Fruit fly (Drosophila melanogaster) whole organism, wandering third instar larva: ENCODE measurements around the gene CG4325.

ENCODE experiments used
- Abd-B ChIP-seq: fragments of >200 bp; optimal IDR thresholded peaks from 2 replicates; lab custom pipeline; 2017; ENCODE audit warnings: missing biosample characterization, missing genetic modification characterization
- CG32264 ChIP-seq: fragments of 200-800 bp; sonication (Bioruptor generic); optimal IDR thresholded peaks from 2 replicates; lab custom pipeline; 2016; ENCODE audit warnings: missing biosample characterization, missing genetic modification characterization
- CG9705 ChIP-seq: fragments of 200-800 bp; sonication (Bioruptor generic); optimal IDR thresholded peaks from 2 replicates; lab custom pipeline; 2018; ENCODE audit warnings: missing biosample characterization, mild to moderate bottlenecking, missing genetic modification characterization
- CrebA ChIP-seq: fragments of 200-800 bp; sonication (Bioruptor generic); optimal IDR thresholded peaks from 2 replicates; lab custom pipeline; 2016; ENCODE audit warnings: missing biosample characterization, mild to moderate bottlenecking, missing genetic modification characterization, borderline replicate concordance
- Dfd ChIP-seq: fragments of >200 bp; optimal IDR thresholded peaks from 2 replicates; lab custom pipeline; 2017; ENCODE audit warnings: missing biosample characterization, missing genetic modification characterization
- Dif ChIP-seq: fragments of 200-275, 200-300 bp; sonication (Bioruptor generic); optimal IDR thresholded peaks from 2 replicates; lab custom pipeline; 2018; ENCODE audit warnings: missing biosample characterization, missing genetic modification characterization; ENCODE audit not compliant: partially characterized antibody
- GATAd ChIP-seq: sonication (Bioruptor generic); optimal IDR thresholded peaks from 2 replicates; lab custom pipeline; 2016; ENCODE audit warnings: missing biosample characterization, missing genetic modification characterization
- HLH106 ChIP-seq: fragments of 200-800 bp; optimal IDR thresholded peaks from 3 replicates; lab custom pipeline; 2019; ENCODE audit warnings: missing biosample characterization, mild to moderate bottlenecking, missing genetic modification characterization, moderate library complexity
- Hnf4 ChIP-seq: fragments of 200-800 bp; sonication (Bioruptor generic); optimal IDR thresholded peaks from 2 replicates; lab custom pipeline; 2016; ENCODE audit warnings: missing biosample characterization, mild to moderate bottlenecking, missing genetic modification characterization
- Hr78 ChIP-seq: fragments of >200 bp; optimal IDR thresholded peaks from 2 replicates; lab custom pipeline; 2017; ENCODE audit warnings: missing biosample characterization, missing genetic modification characterization
- Hr83 ChIP-seq: fragments of 200-300 bp; sonication (Bioruptor generic); optimal IDR thresholded peaks from 2 replicates; lab custom pipeline; 2016; ENCODE audit warnings: missing biosample characterization, mild to moderate bottlenecking, missing genetic modification characterization, moderate library complexity; ENCODE audit not compliant: poor library complexity, severe bottlenecking
- Jra ChIP-seq: sonication (Bioruptor generic); optimal IDR thresholded peaks from 2 replicates; lab custom pipeline; 2016; ENCODE audit warnings: missing biosample characterization, missing genetic modification characterization
- Mio ChIP-seq: sonication (Bioruptor generic); optimal IDR thresholded peaks from 2 replicates; lab custom pipeline; 2016; ENCODE audit warnings: missing biosample characterization, missing genetic modification characterization
- Myc ChIP-seq: fragments of >200 bp; optimal IDR thresholded peaks from 2 replicates; lab custom pipeline; 2017
- N ChIP-seq: fragments of >200 bp; optimal IDR thresholded peaks from 2 replicates; lab custom pipeline; 2018; ENCODE audit warnings: missing biosample characterization, missing external identifiers, missing genetic modification characterization
- Rel ChIP-seq, 2 experiments: fragments of 200-800 bp; sonication (Bioruptor generic) in 1 of 2; optimal IDR thresholded peaks; 2 replicates in 1 of 2; 3 replicates in 1 of 2; lab custom pipeline; 2016 to 2019; ENCODE audit warnings: mild to moderate bottlenecking in 2 of 2, missing biosample characterization in 2 of 2, missing genetic modification characterization in 2 of 2, moderate library complexity in 1 of 2
- Sp1 ChIP-seq: fragments of 200-800 bp; sonication (Bioruptor generic); optimal IDR thresholded peaks from 3 replicates; lab custom pipeline; 2019; ENCODE audit warnings: missing biosample characterization, mild to moderate bottlenecking, missing genetic modification characterization, moderate library complexity
- Vsx2 ChIP-seq: fragments of 200-300, 225-300 bp; sonication (Bioruptor generic); optimal IDR thresholded peaks from 2 replicates; lab custom pipeline; 2018; ENCODE audit warnings: missing biosample characterization, missing genetic modification characterization; ENCODE audit not compliant: partially characterized antibody
- br ChIP-seq: fragments of 200-800 bp; sonication (Bioruptor generic); optimal IDR thresholded peaks from 2 replicates; lab custom pipeline; 2016; ENCODE audit warnings: missing biosample characterization, missing genetic modification characterization
- brk ChIP-seq: fragments of 200-800 bp; sonication (Bioruptor generic); optimal IDR thresholded peaks from 2 replicates; lab custom pipeline; 2016; ENCODE audit warnings: missing biosample characterization, mild to moderate bottlenecking, missing genetic modification characterization
- dl ChIP-seq, 2 experiments: fragments of 175-275, 200-275 bp in 1 of 2; fragments of 200-275 bp in 1 of 2; sonication (Bioruptor generic); optimal IDR thresholded peaks; lab custom pipeline; 2018; ENCODE audit warnings: mild to moderate bottlenecking in 2 of 2, missing biosample characterization in 2 of 2, missing genetic modification characterization in 2 of 2, moderate library complexity in 2 of 2; ENCODE audit not compliant: partially characterized antibody in 2 of 2, insufficient read depth in 1 of 2
- dmrt93B ChIP-seq: fragments of 200-800 bp; sonication (Bioruptor generic); optimal IDR thresholded peaks from 2 replicates; lab custom pipeline; 2018; ENCODE audit warnings: missing biosample characterization, mild to moderate bottlenecking, missing genetic modification characterization
- dsf ChIP-seq: sonication (Bioruptor generic); optimal IDR thresholded peaks from 2 replicates; lab custom pipeline; 2016; ENCODE audit warnings: missing biosample characterization, missing genetic modification characterization, borderline replicate concordance
- ey ChIP-seq: fragments of 200-800 bp; sonication (Bioruptor generic); optimal IDR thresholded peaks from 2 replicates; lab custom pipeline; 2016; ENCODE audit warnings: missing biosample characterization, missing genetic modification characterization
- foxo ChIP-seq, 2 experiments: fragments of 200-800 bp; sonication (Bioruptor generic); optimal IDR thresholded peaks; 2 replicates in 1 of 2; 3 replicates in 1 of 2; lab custom pipeline; 2016 to 2017; ENCODE audit warnings: missing biosample characterization in 2 of 2, missing genetic modification characterization in 2 of 2
- fru ChIP-seq: fragments of 200-800 bp; sonication (Bioruptor generic); optimal IDR thresholded peaks from 3 replicates; lab custom pipeline; 2016; ENCODE audit warnings: missing biosample characterization, mild to moderate bottlenecking, missing genetic modification characterization
- h ChIP-seq: fragments of 200-800 bp; sonication (Bioruptor generic); optimal IDR thresholded peaks from 3 replicates; lab custom pipeline; 2016; ENCODE audit warnings: missing biosample characterization, mild to moderate bottlenecking, missing genetic modification characterization
- jim ChIP-seq: fragments of 175-275, 200-325 bp; sonication (Bioruptor generic); optimal IDR thresholded peaks from 2 replicates; lab custom pipeline; 2016; ENCODE audit warnings: missing biosample characterization, mild to moderate bottlenecking, missing genetic modification characterization
- lola ChIP-seq: fragments of >200 bp; optimal IDR thresholded peaks from 2 replicates; lab custom pipeline; 2017; ENCODE audit warnings: missing biosample characterization, missing genetic modification characterization
- pan ChIP-seq: fragments of >200 bp; optimal IDR thresholded peaks from 2 replicates; lab custom pipeline; 2017
- psq ChIP-seq: fragments of 200-800 bp; sonication (Bioruptor generic); optimal IDR thresholded peaks from 3 replicates; lab custom pipeline; 2017; ENCODE audit warnings: missing biosample characterization, mild to moderate bottlenecking, missing genetic modification characterization, moderate library complexity
- rgr ChIP-seq: fragments of 200-800 bp; sonication (Bioruptor generic); optimal IDR thresholded peaks from 3 replicates; lab custom pipeline; 2016; ENCODE audit warnings: missing biosample characterization, mild to moderate bottlenecking, missing genetic modification characterization
- sv ChIP-seq: fragments of 200-800 bp; sonication (Bioruptor generic); optimal IDR thresholded peaks from 3 replicates; lab custom pipeline; 2016; ENCODE audit warnings: missing biosample characterization, missing genetic modification characterization
- tai ChIP-seq: sonication (Bioruptor generic); optimal IDR thresholded peaks from 2 replicates; lab custom pipeline; 2016; ENCODE audit warnings: missing biosample characterization, missing genetic modification characterization
- usp ChIP-seq: fragments of >200 bp; optimal IDR thresholded peaks from 2 replicates; lab custom pipeline; 2017; ENCODE audit warnings: missing biosample characterization, missing genetic modification characterization
- woc ChIP-seq: sonication (Bioruptor generic); optimal IDR thresholded peaks from 2 replicates; lab custom pipeline; 2016; ENCODE audit warnings: missing biosample characterization, mild to moderate bottlenecking, missing genetic modification characterization

Gene CG4325

dm6 chrX:2075846-2076377, 32.3 kb upstream of the CG4325 start, which contains the start of gene CG4045:
TSS of gene CG4045 (minus strand) at chrX:2075900.
- no peak for TF ChIP-seq rgr (GFP tag; lab: Kevin White, UChicago)
- TF ChIP-seq foxo (GFP tag; optimal IDR thresholded peaks at IDR 0.05; lab: Kevin White, UChicago), result peak in 1 of 2 experiments; percentile 1
- no peak for TF ChIP-seq Abd-B (GFP tag; lab: Kevin White, UChicago)
- no peak for TF ChIP-seq dmrt93B
- no peak for TF ChIP-seq psq (GFP tag; lab: Kevin White, UChicago)
- no peak for TF ChIP-seq GATAd (GFP tag; lab: Kevin White, UChicago)
- no peak for TF ChIP-seq N
- no peak for TF ChIP-seq Jra (GFP tag; lab: Kevin White, UChicago)
- TF ChIP-seq fru (GFP tag; lab: Kevin White, UChicago), result peak; percentile 9
- no peak for TF ChIP-seq jim (GFP tag; lab: Kevin White, UChicago)
- TF ChIP-seq brk (GFP tag; lab: Kevin White, UChicago), result no peak
- TF ChIP-seq HLH106 (tag; lab: Kevin White, UChicago), result peak; percentile 0
- peak; percentile 10 for TF ChIP-seq Myc (lab: Kevin White, UChicago)
- TF ChIP-seq br (GFP tag; lab: Kevin White, UChicago), result no peak
- TF ChIP-seq Rel (GFP tag; optimal IDR thresholded peaks at IDR 0.05; lab: Kevin White, UChicago), result no peak
- TF ChIP-seq Rel (tag; optimal IDR thresholded peaks at IDR 0.05; lab: Kevin White, UChicago), result peak; percentile 30
- TF ChIP-seq CrebA (GFP tag; lab: Kevin White, UChicago), result no peak
- no peak for TF ChIP-seq CG9705 (GFP tag; lab: Kevin White, UChicago)
- TF ChIP-seq ey (GFP tag; lab: Kevin White, UChicago), result no peak
- no peak for TF ChIP-seq Dfd (GFP tag; lab: Kevin White, UChicago)
- no peak for TF ChIP-seq Vsx2 (GFP tag; lab: Kevin White, UChicago)

dm6 chrX:2073325-2073724, 29.7 kb upstream of the CG4325 start, which contains the start of gene CG4199:
TSS of gene CG4199 (minus strand) at chrX:2073483.
- TF ChIP-seq foxo (GFP tag; optimal IDR thresholded peaks at IDR 0.05; lab: Kevin White, UChicago) (peak in 1 of 2 experiments; percentile 27), Rel (GFP tag; optimal IDR thresholded peaks at IDR 0.05; lab: Kevin White, UChicago) (no peak), Rel (tag; optimal IDR thresholded peaks at IDR 0.05; lab: Kevin White, UChicago) (peak; percentile 58), Jra (GFP tag; lab: Kevin White, UChicago) (no peak), fru (GFP tag; lab: Kevin White, UChicago) (peak; percentile 12), dl (GFP tag; optimal IDR thresholded peaks at IDR 0.05; lab: Kevin White, UChicago; ENCODE audit: insufficient read depth in 1 of 2, partially characterized antibody in 2 of 2) (no peak), pan (lab: Kevin White, UChicago) (no peak), woc (GFP tag; lab: Kevin White, UChicago) (no peak), h (GFP tag; lab: Kevin White, UChicago) (peak; percentile 18)

dm6 chrX:2071878-2072817, 28.5 kb upstream of the CG4325 start, which contains the start of gene Rtca:
TSS of gene Rtca (plus strand) at chrX:2072413.
- TF ChIP-seq usp (GFP tag; lab: Kevin White, UChicago) (no peak), pan (lab: Kevin White, UChicago) (no peak), br (GFP tag; lab: Kevin White, UChicago) (peak; percentile 90), fru (GFP tag; lab: Kevin White, UChicago) (peak; percentile 94), psq (GFP tag; lab: Kevin White, UChicago) (peak; percentile 81), CrebA (GFP tag; lab: Kevin White, UChicago) (no peak), brk (GFP tag; lab: Kevin White, UChicago) (no peak), Abd-B (GFP tag; lab: Kevin White, UChicago) (no peak), rgr (GFP tag; lab: Kevin White, UChicago) (peak; percentile 90), Hr78 (GFP tag; lab: Kevin White, UChicago) (no peak), sv (peak; percentile 8), GATAd (GFP tag; lab: Kevin White, UChicago) (no peak), tai (GFP tag; lab: Kevin White, UChicago) (no peak), CG9705 (GFP tag; lab: Kevin White, UChicago) (peak; percentile 70), jim (GFP tag; lab: Kevin White, UChicago) (no peak), woc (GFP tag; lab: Kevin White, UChicago) (peak; percentile 96), h (GFP tag; lab: Kevin White, UChicago) (peak; percentile 91), Vsx2 (GFP tag; lab: Kevin White, UChicago) (no peak), N (no peak), Hr83 (no peak), Dfd (GFP tag; lab: Kevin White, UChicago) (no peak), Mio (peak; percentile 20), lola (GFP tag; lab: Kevin White, UChicago) (no peak), Jra (GFP tag; lab: Kevin White, UChicago) (no peak), foxo (GFP tag; optimal IDR thresholded peaks at IDR 0.05; lab: Kevin White, UChicago) (peak; percentile 5 to 92), Dif (GFP tag; lab: Kevin White, UChicago) (peak; percentile 79), Sp1 (GFP tag; lab: Kevin White, UChicago) (peak; percentile 84), Rel (GFP tag; optimal IDR thresholded peaks at IDR 0.05; lab: Kevin White, UChicago) (peak; percentile 38), Rel (tag; optimal IDR thresholded peaks at IDR 0.05; lab: Kevin White, UChicago) (peak; percentile 54), HLH106 (tag; lab: Kevin White, UChicago) (peak; percentile 83), ey (GFP tag; lab: Kevin White, UChicago) (peak; percentile 93), Hnf4 (GFP tag; lab: Kevin White, UChicago) (peak; percentile 83), Myc (lab: Kevin White, UChicago) (no peak), dsf (no peak), dl (GFP tag; optimal IDR thresholded peaks at IDR 0.05; lab: Kevin White, UChicago; ENCODE audit: insufficient read depth in 1 of 2, partially characterized antibody in 2 of 2) (peak; percentile 63 to 82), dmrt93B (peak; percentile 77), CG32264 (GFP tag; lab: Kevin White, UChicago) (peak; percentile 58)
